Fruit fly (Drosophila melanogaster) whole organism, embryonic: ENCODE data around the gene CG42591.

Experiments
- Aef1 ChIP-seq: fragments of 200-800 bp; sonication (Bioruptor generic); IDR thresholded peaks from 3 replicates; pipeline ENCODE4 v1.3.6; 2022; ENCODE audit warnings: missing biosample characterization, missing genetic modification characterization
- Awh ChIP-seq: fragments of 200-800 bp; sonication (Bioruptor generic); IDR thresholded peaks from 2 replicates; pipeline ENCODE4, ENCODE4 v1.3.6; 2022; ENCODE audit warnings: missing biosample characterization, missing genetic modification characterization
- Bteb2 ChIP-seq: fragments of 200-800 bp; sonication (Bioruptor generic); optimal IDR thresholded peaks from 2 replicates; lab custom pipeline; 2016; ENCODE audit warnings: missing biosample characterization, missing genetic modification characterization
- CG11085 ChIP-seq: fragments of 200-800 bp; sonication (Bioruptor generic); IDR thresholded peaks from 2 replicates; pipeline ENCODE4 v1.3.6; 2022; ENCODE audit warnings: missing biosample characterization, missing genetic modification characterization
- CG14441 ChIP-seq: fragments of 200-800 bp; sonication (Bioruptor generic); IDR thresholded peaks from 2 replicates; pipeline ENCODE4 v1.3.6; 2022; ENCODE audit warnings: missing biosample characterization, missing genetic modification characterization
- CG15011 ChIP-seq: fragments of 200-800 bp; sonication (Bioruptor generic); optimal IDR thresholded peaks from 3 replicates; lab custom pipeline; 2018; ENCODE audit warnings: missing biosample characterization, mild to moderate bottlenecking, missing genetic modification characterization
- CG1603 ChIP-seq: fragments of 200-800 bp; sonication (Bioruptor generic); optimal IDR thresholded peaks from 2 replicates; lab custom pipeline; 2019; ENCODE audit warnings: missing biosample characterization, mild to moderate bottlenecking, missing genetic modification characterization, moderate library complexity
- CG17912 ChIP-seq: fragments of 200-800 bp; sonication (Bioruptor generic); optimal IDR thresholded peaks from 2 replicates; lab custom pipeline; 2018; ENCODE audit warnings: missing biosample characterization, mild to moderate bottlenecking, missing genetic modification characterization
- CG18476 ChIP-seq: fragments of 200-800 bp; sonication (Bioruptor generic); optimal IDR thresholded peaks from 2 replicates; lab custom pipeline; 2016; ENCODE audit warnings: missing biosample characterization, mild to moderate bottlenecking, missing genetic modification characterization
- CG2116 ChIP-seq: fragments of 200-800 bp; sonication (Bioruptor generic); optimal IDR thresholded peaks from 3 replicates; lab custom pipeline; 2018; ENCODE audit warnings: missing biosample characterization, mild to moderate bottlenecking, missing genetic modification characterization
- CG30020 ChIP-seq: fragments of 200-800 bp; optimal IDR thresholded peaks from 2 replicates; lab custom pipeline; 2019; ENCODE audit warnings: missing biosample characterization, mild to moderate bottlenecking, missing genetic modification characterization, moderate library complexity
- CG31441 ChIP-seq: fragments of 200-800 bp; sonication (Bioruptor generic); IDR thresholded peaks from 2 replicates; pipeline ENCODE4 v1.3.6; 2022; ENCODE audit warnings: missing biosample characterization, missing genetic modification characterization
- CG3163 ChIP-seq: fragments of 200-800 bp; sonication (Bioruptor generic); optimal IDR thresholded peaks from 3 replicates; lab custom pipeline; 2016; ENCODE audit warnings: missing biosample characterization, missing genetic modification characterization
- CG32767 ChIP-seq: fragments of 200-800 bp; sonication (Bioruptor generic); IDR thresholded peaks from 2 replicates; pipeline ENCODE4 v1.3.6; 2022; ENCODE audit warnings: missing biosample characterization, missing genetic modification characterization
- CG3407 ChIP-seq: fragments of 200-800 bp; sonication (Bioruptor generic); optimal IDR thresholded peaks from 2 replicates; lab custom pipeline; 2018; ENCODE audit warnings: missing biosample characterization, mild to moderate bottlenecking, missing genetic modification characterization
- CG4730 ChIP-seq: fragments of 200-800 bp; sonication (Bioruptor generic); IDR thresholded peaks from 2 replicates; pipeline ENCODE4 v1.3.6; 2022; ENCODE audit warnings: missing biosample characterization, missing genetic modification characterization
- CG4854 ChIP-seq: fragments of 200-800 bp; sonication (Bioruptor generic); optimal IDR thresholded peaks from 2 replicates; lab custom pipeline; 2016; ENCODE audit warnings: missing biosample characterization, missing genetic modification characterization, inconsistent platforms
- CG6175 ChIP-seq: fragments of 200-800 bp; sonication (Bioruptor generic); IDR thresholded peaks from 3 replicates; pipeline ENCODE4 v1.3.6; 2022; ENCODE audit warnings: missing biosample characterization, missing genetic modification characterization
- CG7357 ChIP-seq: fragments of 200-800 bp; sonication (Bioruptor generic); IDR thresholded peaks from 3 replicates; pipeline ENCODE4 v1.3.6; 2022; ENCODE audit warnings: missing biosample characterization, missing genetic modification characterization
- CG7963 ChIP-seq: fragments of 200-800 bp; sonication (Bioruptor generic); IDR thresholded peaks from 3 replicates; pipeline ENCODE4 v1.3.6; 2022; ENCODE audit warnings: missing biosample characterization, missing genetic modification characterization; ENCODE audit not compliant: partially characterized antibody
- CG8281 ChIP-seq: fragments of 200-800 bp; sonication (Bioruptor generic); optimal IDR thresholded peaks from 2 replicates; lab custom pipeline; 2018; ENCODE audit warnings: missing biosample characterization, mild to moderate bottlenecking, missing genetic modification characterization, moderate library complexity
- Elba2 ChIP-seq: fragments of 200-800 bp; sonication (Bioruptor generic); optimal IDR thresholded peaks from 3 replicates; lab custom pipeline; 2016; ENCODE audit warnings: missing biosample characterization, missing genetic modification characterization
- Ets97D ChIP-seq: fragments of 200-800 bp; sonication (Bioruptor generic); optimal IDR thresholded peaks from 3 replicates; lab custom pipeline; 2016; ENCODE audit warnings: missing biosample characterization, missing genetic modification characterization
- H2.0 ChIP-seq: fragments of 200-800 bp; sonication (Bioruptor generic); IDR thresholded peaks from 2 replicates; pipeline ENCODE4 v1.3.6; 2022; ENCODE audit warnings: missing biosample characterization, missing genetic modification characterization
- HmgD ChIP-seq: fragments of 200-800 bp; sonication (Bioruptor generic); optimal IDR thresholded peaks from 3 replicates; lab custom pipeline; 2016; ENCODE audit warnings: missing biosample characterization, missing genetic modification characterization
- MTF-1 ChIP-seq: fragments of 200-800 bp; sonication (Bioruptor generic); optimal IDR thresholded peaks from 2 replicates; lab custom pipeline; 2018; ENCODE audit warnings: missing biosample characterization, mild to moderate bottlenecking, missing genetic modification characterization, borderline replicate concordance
- Oli ChIP-seq: fragments of 200-800 bp; sonication (Bioruptor generic); optimal IDR thresholded peaks from 2 replicates; lab custom pipeline; 2018; ENCODE audit warnings: missing biosample characterization, mild to moderate bottlenecking, missing genetic modification characterization, moderate library complexity
- Sry-β ChIP-seq: fragments of 200-800 bp; sonication (Bioruptor generic); optimal IDR thresholded peaks from 2 replicates; lab custom pipeline; 2018; ENCODE audit warnings: missing biosample characterization, mild to moderate bottlenecking, missing genetic modification characterization, moderate library complexity
- btn ChIP-seq: fragments of 200-800 bp; sonication (Bioruptor generic); optimal IDR thresholded peaks from 2 replicates; lab custom pipeline; 2016; ENCODE audit warnings: missing biosample characterization, missing genetic modification characterization
- cad ChIP-seq: fragments of >200 bp; optimal IDR thresholded peaks from 2 replicates; lab custom pipeline; 2017; ENCODE audit warnings: missing biosample characterization, missing genetic modification characterization
- chinmo ChIP-seq: fragments of 200-800 bp; sonication (Bioruptor generic); IDR thresholded peaks from 4 replicates; pipeline ENCODE4 v1.3.6; 2022; ENCODE audit warnings: missing biosample characterization, missing genetic modification characterization; ENCODE audit not compliant: partially characterized antibody
- eve ChIP-seq, 2 experiments: fragments of >200 bp; optimal IDR thresholded peaks; 2 replicates each; lab custom pipeline; 2017; ENCODE audit warnings: missing biosample characterization in 2 of 2, missing genetic modification characterization in 2 of 2
- gsb ChIP-seq: fragments of 200-800 bp; sonication (Bioruptor generic); IDR thresholded peaks from 2 replicates; pipeline ENCODE4 v1.3.6; 2022; ENCODE audit warnings: missing biosample characterization, missing genetic modification characterization
- hb ChIP-seq: fragments of 200-800 bp; sonication (Bioruptor generic); IDR thresholded peaks from 3 replicates; pipeline ENCODE4 v1.3.6; 2022; ENCODE audit warnings: missing biosample characterization, missing genetic modification characterization; ENCODE audit not compliant: partially characterized antibody
- hbn ChIP-seq: fragments of 200-800 bp; sonication (Bioruptor generic); IDR thresholded peaks from 2 replicates; pipeline ENCODE4 v1.3.6; 2022; ENCODE audit warnings: missing biosample characterization, missing genetic modification characterization; ENCODE audit not compliant: partially characterized antibody
- hth ChIP-seq: fragments of >200 bp; optimal IDR thresholded peaks from 2 replicates; lab custom pipeline; 2017; ENCODE audit warnings: inconsistent platforms
- jigr1 ChIP-seq: fragments of 200-800 bp; sonication (Bioruptor generic); IDR thresholded peaks from 3 replicates; pipeline ENCODE4 v1.3.6; 2022; ENCODE audit warnings: missing biosample characterization, missing genetic modification characterization
- kay ChIP-seq: fragments of 200-800 bp; sonication (Bioruptor generic); optimal IDR thresholded peaks from 2 replicates; lab custom pipeline; 2016; ENCODE audit warnings: missing biosample characterization, missing genetic modification characterization
- mirr ChIP-seq: fragments of 200-800 bp; sonication (Bioruptor generic); optimal IDR thresholded peaks from 3 replicates; lab custom pipeline; 2018; ENCODE audit warnings: missing biosample characterization, mild to moderate bottlenecking, missing genetic modification characterization
- nau ChIP-seq: fragments of 200-800 bp; sonication (Bioruptor generic); optimal IDR thresholded peaks from 3 replicates; lab custom pipeline; 2017; ENCODE audit warnings: missing biosample characterization, mild to moderate bottlenecking, missing genetic modification characterization, missing genetic modification reagents
- org-1 ChIP-seq: fragments of 200-800 bp; sonication (Bioruptor generic); optimal IDR thresholded peaks from 2 replicates; lab custom pipeline; 2017; ENCODE audit warnings: missing biosample characterization, missing genetic modification characterization
- otp ChIP-seq: fragments of 200-800 bp; sonication (Bioruptor generic); IDR thresholded peaks from 3 replicates; pipeline ENCODE4, ENCODE4 v1.3.6; 2022; ENCODE audit warnings: missing biosample characterization, missing genetic modification characterization
- p53 ChIP-seq: fragments of 200-800 bp; sonication (Bioruptor generic); optimal IDR thresholded peaks from 2 replicates; lab custom pipeline; 2016; ENCODE audit warnings: missing biosample characterization, missing genetic modification characterization
- pho ChIP-seq: fragments of 200-800 bp; sonication (Bioruptor generic); optimal IDR thresholded peaks from 2 replicates; lab custom pipeline; 2016; ENCODE audit warnings: missing biosample characterization, missing genetic modification characterization
- pros ChIP-seq: fragments of 200-800 bp; sonication (Bioruptor generic); optimal IDR thresholded peaks from 3 replicates; lab custom pipeline; 2019; ENCODE audit warnings: missing biosample characterization, mild to moderate bottlenecking, missing genetic modification characterization, moderate library complexity
- pzg ChIP-seq: fragments of 200-800 bp; sonication (Bioruptor generic); optimal IDR thresholded peaks from 3 replicates; lab custom pipeline; 2018; ENCODE audit warnings: missing biosample characterization, mild to moderate bottlenecking, missing genetic modification characterization, moderate library complexity
- ranshi ChIP-seq: fragments of 200-800 bp; sonication (Bioruptor generic); IDR thresholded peaks from 2 replicates; pipeline ENCODE4 v1.3.6; 2022; ENCODE audit warnings: missing biosample characterization, missing genetic modification characterization
- ro ChIP-seq: fragments of 200-800 bp; sonication (Bioruptor generic); IDR thresholded peaks from 2 replicates; pipeline ENCODE4 v1.3.6; 2022; ENCODE audit warnings: missing biosample characterization, missing genetic modification characterization
- row ChIP-seq: fragments of 200-800 bp; sonication (Bioruptor generic); IDR thresholded peaks from 3 replicates; pipeline ENCODE4 v1.3.6; 2022; ENCODE audit warnings: missing biosample characterization, missing genetic modification characterization
- salm ChIP-seq: fragments of 200-800 bp; sonication (Bioruptor generic); optimal IDR thresholded peaks from 2 replicates; lab custom pipeline; 2018; ENCODE audit warnings: missing biosample characterization, mild to moderate bottlenecking, missing genetic modification characterization
- sens ChIP-seq: fragments of 200-800 bp; sonication (Bioruptor generic); peaks from one replicate; lab custom pipeline; 2016; ENCODE audit warnings: missing biosample characterization, missing genetic modification characterization
- tap ChIP-seq: fragments of 200-800 bp; optimal IDR thresholded peaks from 3 replicates; lab custom pipeline; 2019; ENCODE audit warnings: missing biosample characterization, mild to moderate bottlenecking, missing genetic modification characterization, moderate library complexity
- trh ChIP-seq: fragments of 200-800 bp; sonication (Bioruptor generic); optimal IDR thresholded peaks from 2 replicates; lab custom pipeline; 2016; ENCODE audit warnings: missing biosample characterization, missing genetic modification characterization
- z ChIP-seq: fragments of 200-800 bp; sonication (Bioruptor generic); IDR thresholded peaks from 3 replicates; pipeline ENCODE4 v1.3.6; 2022; ENCODE audit warnings: missing biosample characterization, missing genetic modification characterization

CG42591 gene

DNA sequence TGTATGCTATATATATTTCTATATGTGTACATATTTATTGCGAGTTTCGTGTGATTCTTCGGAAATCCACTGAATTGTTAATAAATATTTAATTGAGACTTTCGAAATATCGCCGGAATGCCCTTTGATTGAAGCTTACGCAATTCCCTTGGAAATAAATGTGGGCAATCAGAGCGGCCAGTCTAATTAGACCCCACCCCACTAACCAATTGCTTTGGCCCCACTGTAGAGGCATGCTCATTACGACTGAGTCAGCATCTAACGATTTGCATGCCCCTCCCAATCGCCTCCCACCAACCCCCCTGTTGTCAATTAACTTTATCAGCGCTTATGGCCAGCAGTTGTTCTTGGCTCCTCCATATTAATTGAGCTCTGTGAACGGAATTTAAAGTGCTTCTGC lies 47.0 kb upstream of the CG42591 start (continued):
- no peak for TF ChIP-seq CG17912
- TF ChIP-seq CG6175 (GFP tag; lab: Robert Waterston, UW) = no peak
- no peak for TF ChIP-seq gsb (GFP tag; lab: Robert Waterston, UW)
- TF ChIP-seq Oli (tag; lab: Kevin White, UChicago) = no peak
- TF ChIP-seq Awh = no peak
- TF ChIP-seq trh = no peak
- no peak for TF ChIP-seq MTF-1
- TF ChIP-seq Elba2 (GFP tag; lab: Kevin White, UChicago) = no peak
- 0 out of 3 replicates have a peak, but pooled peaks have one; percentile 10 for TF ChIP-seq CG7357
- no peak for TF ChIP-seq CG11085 (GFP tag; lab: Robert Waterston, UW)
- no peak for TF ChIP-seq CG2116
- no peak for TF ChIP-seq btn
- no peak for TF ChIP-seq HmgD (GFP tag; lab: Kevin White, UChicago)
- no peak for TF ChIP-seq hbn
- no peak for TF ChIP-seq chinmo (GFP tag; lab: Robert Waterston, UW)
- no peak for TF ChIP-seq p53
- no peak for TF ChIP-seq tap (tag; lab: Kevin White, UChicago)
- TF ChIP-seq CG14441 (GFP tag; lab: Robert Waterston, UW) = no peak
- TF ChIP-seq otp (GFP tag; lab: Robert Waterston, UW) = 0 out of 3 replicates have a peak, but pooled peaks have one; percentile 12
- TF ChIP-seq cad (GFP tag; lab: Kevin White, UChicago) = no peak
- TF ChIP-seq pzg = no peak
- TF ChIP-seq CG8281 (tag; lab: Kevin White, UChicago) = no peak
- TF ChIP-seq Bteb2 (GFP tag; lab: Kevin White, UChicago) = no peak
- no peak for TF ChIP-seq salm (tag; lab: Kevin White, UChicago)
- TF ChIP-seq CG31441 (GFP tag; lab: Robert Waterston, UW) = no peak
- no peak for TF ChIP-seq nau (GFP tag; lab: Kevin White, UChicago)
- no peak for TF ChIP-seq CG18476
- TF ChIP-seq hth (lab: Kevin White, UChicago) = no peak
- no peak for TF ChIP-seq hb (GFP tag; lab: Robert Waterston, UW)
- TF ChIP-seq org-1 (GFP tag; lab: Kevin White, UChicago) = no peak
- no peak for TF ChIP-seq CG1603 (tag; lab: Kevin White, UChicago)
- no peak for TF ChIP-seq CG7963 (GFP tag; lab: Robert Waterston, UW)
- no peak for TF ChIP-seq H2.0 (GFP tag; lab: Robert Waterston, UW)
- TF ChIP-seq z (GFP tag; lab: Robert Waterston, UW) = no peak
- peak; percentile 73 for TF ChIP-seq sens (GFP tag; lab: Kevin White, UChicago)
- TF ChIP-seq pho (GFP tag; lab: Kevin White, UChicago) = no peak
- 0 out of 3 replicates have a peak, but pooled peaks have one; percentile 19 for TF ChIP-seq row (GFP tag; lab: Robert Waterston, UW)
- TF ChIP-seq Ets97D = no peak
- peak; percentile 47 for TF ChIP-seq kay (GFP tag; lab: Kevin White, UChicago)
- no peak for TF ChIP-seq Sry-β (GFP tag; lab: Kevin White, UChicago)
- no peak for TF ChIP-seq CG4730 (GFP tag; lab: Robert Waterston, UW)
- no peak for TF ChIP-seq ro

DNA sequence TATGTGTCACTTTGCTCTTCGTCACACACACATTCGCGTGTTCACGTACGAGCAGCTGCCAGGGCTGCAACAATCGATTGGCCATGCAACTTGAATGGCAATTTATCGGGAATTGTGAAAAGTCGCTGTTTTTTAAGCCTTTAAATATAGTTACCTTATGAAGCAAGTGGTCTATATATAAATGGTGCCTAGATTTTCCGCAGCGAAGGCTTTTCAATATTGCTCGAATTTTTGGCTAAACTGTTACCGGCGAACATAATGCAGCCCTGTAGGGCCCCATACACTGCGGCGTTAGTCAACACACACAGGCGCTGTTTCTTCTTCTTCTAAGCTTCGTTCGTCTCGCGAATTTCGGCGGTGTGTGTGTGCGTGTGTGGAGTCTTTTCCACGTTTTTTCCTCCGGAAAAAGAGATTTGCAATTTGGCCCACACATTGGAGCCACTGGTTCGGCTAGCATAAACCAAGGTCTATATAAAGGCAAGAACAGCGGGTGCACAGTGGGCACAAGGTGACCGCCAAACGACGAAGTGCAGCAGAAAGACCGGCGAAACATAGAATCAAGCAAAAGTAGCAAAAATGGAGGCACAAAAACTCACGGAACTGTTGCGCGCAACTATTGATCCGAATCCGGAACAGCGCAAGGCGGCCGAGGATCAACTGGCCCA lies 46.2 kb upstream of the CG42591 start, which contains the start of the genes Arp3 and msk:
Gene Arp3, minus strand, starts transcription at position 39 of the 665 bp plus-strand sequence.
Gene msk, plus strand, starts transcription at position 316 of the 665 bp plus-strand sequence.
- TF ChIP-seq ranshi (GFP tag; lab: Robert Waterston, UW) = peak; percentile 77
- TF ChIP-seq jigr1 (GFP tag; lab: Robert Waterston, UW) = no peak
- TF ChIP-seq CG4854 = peak; percentile 75
- no peak; the same call in 1 of the 2 replicates for TF ChIP-seq CG32767 (GFP tag; lab: Robert Waterston, UW)
- TF ChIP-seq CG30020 = peak; percentile 67
- no peak for TF ChIP-seq CG15011 (GFP tag; lab: Kevin White, UChicago)
- TF ChIP-seq eve (GFP tag; optimal IDR thresholded peaks at IDR 0.05; lab: Kevin White, UChicago) = peak in 1 of 2 experiments; percentile 68
- TF ChIP-seq Aef1 (GFP tag; lab: Robert Waterston, UW) = peak; percentile 80
- peak; percentile 79 for TF ChIP-seq CG3163 (GFP tag; lab: Kevin White, UChicago)
- no peak for TF ChIP-seq pros
- TF ChIP-seq pzg = peak; percentile 96
- no peak for TF ChIP-seq CG3407
- TF ChIP-seq mirr (GFP tag; lab: Kevin White, UChicago) = peak; percentile 81
